Fruit fly (Drosophila melanogaster) whole organism, embryonic: ENCODE data around the gene 14-3-3epsilon.

Source experiments
- Antp ChIP-seq: fragments of 200-800 bp; sonication (Bioruptor generic); optimal IDR thresholded peaks from 3 replicates; lab custom pipeline; 2016; ENCODE audit warnings: missing biosample characterization, missing genetic modification characterization
- B-H1 ChIP-seq: fragments of 200-800 bp; sonication (Bioruptor generic); IDR thresholded peaks from 3 replicates; pipeline ENCODE4 v1.3.6; 2022; ENCODE audit warnings: missing biosample characterization, missing genetic modification characterization
- CG1024 ChIP-seq: fragments of 200-800 bp; sonication (Bioruptor generic); IDR thresholded peaks from 2 replicates; pipeline ENCODE4 v1.3.6; 2022; ENCODE audit warnings: missing biosample characterization, missing genetic modification characterization
- CG11085 ChIP-seq: fragments of 200-800 bp; sonication (Bioruptor generic); IDR thresholded peaks from 2 replicates; pipeline ENCODE4 v1.3.6; 2022; ENCODE audit warnings: missing biosample characterization, missing genetic modification characterization
- CG1233 ChIP-seq: fragments of 200-800 bp; sonication (Bioruptor generic); optimal IDR thresholded peaks from 4 replicates; lab custom pipeline; 2018; ENCODE audit warnings: missing biosample characterization, mild to moderate bottlenecking, missing genetic modification characterization
- CG14441 ChIP-seq: fragments of 200-800 bp; sonication (Bioruptor generic); IDR thresholded peaks from 2 replicates; pipeline ENCODE4 v1.3.6; 2022; ENCODE audit warnings: missing biosample characterization, missing genetic modification characterization
- CG15514 ChIP-seq: fragments of 200-800 bp; sonication (Bioruptor generic); optimal IDR thresholded peaks from 3 replicates; lab custom pipeline; 2017; ENCODE audit warnings: missing biosample characterization, missing genetic modification characterization, mild to moderate bottlenecking, moderate library complexity, missing genetic modification reagents
- CG15601 ChIP-seq: fragments of 200-800 bp; sonication (Bioruptor generic); optimal IDR thresholded peaks from 3 replicates; lab custom pipeline; 2019; ENCODE audit warnings: missing biosample characterization, mild to moderate bottlenecking, missing genetic modification characterization, moderate library complexity
- CG15696 ChIP-seq: fragments of 200-800 bp; sonication (Bioruptor generic); optimal IDR thresholded peaks from 2 replicates; lab custom pipeline; 2019; ENCODE audit warnings: missing biosample characterization, mild to moderate bottlenecking, missing genetic modification characterization, moderate library complexity
- CG17802 ChIP-seq: fragments of 200-800 bp; sonication (Bioruptor generic); optimal IDR thresholded peaks from 2 replicates; lab custom pipeline; 2018; ENCODE audit warnings: missing biosample characterization, mild to moderate bottlenecking, missing genetic modification characterization, moderate library complexity
- CG17912 ChIP-seq: fragments of 200-800 bp; sonication (Bioruptor generic); optimal IDR thresholded peaks from 2 replicates; lab custom pipeline; 2018; ENCODE audit warnings: missing biosample characterization, mild to moderate bottlenecking, missing genetic modification characterization
- CG18262 ChIP-seq: fragments of 200-800 bp; optimal IDR thresholded peaks from 3 replicates; lab custom pipeline; 2019; ENCODE audit warnings: missing biosample characterization, mild to moderate bottlenecking, missing genetic modification characterization, moderate library complexity
- CG2678 ChIP-seq: fragments of 200-800 bp; sonication (Bioruptor generic); optimal IDR thresholded peaks from 3 replicates; lab custom pipeline; 2019; ENCODE audit warnings: missing biosample characterization, mild to moderate bottlenecking, missing genetic modification characterization, moderate library complexity
- CG34376 ChIP-seq: fragments of 200-800 bp; sonication (Bioruptor generic); optimal IDR thresholded peaks from 2 replicates; lab custom pipeline; 2018; ENCODE audit warnings: missing biosample characterization, mild to moderate bottlenecking, missing genetic modification characterization
- CG3838 ChIP-seq: fragments of 200-800 bp; sonication (Bioruptor generic); optimal IDR thresholded peaks from 3 replicates; lab custom pipeline; 2016; ENCODE audit warnings: missing biosample characterization, missing genetic modification characterization
- CG4617 ChIP-seq: fragments of 200-800 bp; sonication (Bioruptor generic); optimal IDR thresholded peaks from 3 replicates; lab custom pipeline; 2016; ENCODE audit warnings: missing biosample characterization, missing genetic modification characterization, borderline replicate concordance
- CG4707 ChIP-seq: fragments of 200-800 bp; sonication (Bioruptor generic); optimal IDR thresholded peaks from 2 replicates; lab custom pipeline; 2018; ENCODE audit warnings: missing biosample characterization, mild to moderate bottlenecking, missing genetic modification characterization, moderate library complexity
- CG6854 ChIP-seq: fragments of 200-800 bp; sonication (Bioruptor generic); optimal IDR thresholded peaks from 3 replicates; lab custom pipeline; 2017; ENCODE audit warnings: missing biosample characterization, mild to moderate bottlenecking, missing genetic modification characterization
- CG7556 ChIP-seq: fragments of 200-800 bp; sonication (Bioruptor generic); optimal IDR thresholded peaks from 2 replicates; lab custom pipeline; 2017; ENCODE audit warnings: missing biosample characterization, mild to moderate bottlenecking, missing genetic modification characterization
- CG7745 ChIP-seq: fragments of 200-800 bp; sonication (Bioruptor generic); optimal IDR thresholded peaks from 2 replicates; lab custom pipeline; 2018; ENCODE audit warnings: missing biosample characterization, mild to moderate bottlenecking, missing genetic modification characterization, moderate library complexity
- CG7963 ChIP-seq: fragments of 200-800 bp; sonication (Bioruptor generic); IDR thresholded peaks from 3 replicates; pipeline ENCODE4 v1.3.6; 2022; ENCODE audit warnings: missing biosample characterization, missing genetic modification characterization; ENCODE audit not compliant: partially characterized antibody
- CG8359 ChIP-seq: fragments of 200-800 bp; sonication (Bioruptor generic); optimal IDR thresholded peaks from 2 replicates; lab custom pipeline; 2017; ENCODE audit warnings: missing biosample characterization, mild to moderate bottlenecking, missing genetic modification characterization, borderline replicate concordance
- CG8478 ChIP-seq: fragments of >200 bp; optimal IDR thresholded peaks from 2 replicates; lab custom pipeline; 2018
- CG8924 ChIP-seq: fragments of 200-800 bp; optimal IDR thresholded peaks from 3 replicates; lab custom pipeline; 2019; ENCODE audit warnings: missing biosample characterization, mild to moderate bottlenecking, missing genetic modification characterization, moderate library complexity
- CG9817 ChIP-seq: fragments of 200-800 bp; sonication (Bioruptor generic); optimal IDR thresholded peaks from 2 replicates; lab custom pipeline; 2018; ENCODE audit warnings: missing biosample characterization, mild to moderate bottlenecking, missing genetic modification characterization, moderate library complexity
- CG9876 ChIP-seq: fragments of 200-800 bp; sonication (Bioruptor generic); optimal IDR thresholded peaks from 2 replicates; lab custom pipeline; 2016; ENCODE audit warnings: missing biosample characterization, missing genetic modification characterization
- Camta ChIP-seq: fragments of 200-800 bp; sonication (Bioruptor generic); optimal IDR thresholded peaks from 2 replicates; lab custom pipeline; 2016; ENCODE audit warnings: missing biosample characterization, missing genetic modification characterization
- Dbx ChIP-seq: fragments of 200-800 bp; sonication (Bioruptor generic); IDR thresholded peaks from 3 replicates; pipeline ENCODE4 v1.3.6; 2022; ENCODE audit warnings: missing biosample characterization, missing genetic modification characterization
- Drgx ChIP-seq: fragments of 200-800 bp; sonication (Bioruptor generic); IDR thresholded peaks from 2 replicates; pipeline ENCODE4 v1.3.6; 2022; ENCODE audit warnings: missing biosample characterization, missing genetic modification characterization
- Ets97D ChIP-seq: fragments of 200-800 bp; sonication (Bioruptor generic); optimal IDR thresholded peaks from 3 replicates; lab custom pipeline; 2016; ENCODE audit warnings: missing biosample characterization, missing genetic modification characterization
- HHEX ChIP-seq: fragments of 200-800 bp; sonication (Bioruptor generic); optimal IDR thresholded peaks from 3 replicates; lab custom pipeline; 2017; ENCODE audit warnings: missing biosample characterization, mild to moderate bottlenecking, missing genetic modification characterization, missing genetic modification reagents
- Hey ChIP-seq: fragments of 200-800 bp; sonication (Bioruptor generic); optimal IDR thresholded peaks from 3 replicates; lab custom pipeline; 2018; ENCODE audit warnings: missing biosample characterization, mild to moderate bottlenecking, missing genetic modification characterization
- Max ChIP-seq: fragments of 200-800 bp; sonication (Bioruptor generic); optimal IDR thresholded peaks from 2 replicates; lab custom pipeline; 2016; ENCODE audit warnings: missing biosample characterization, mild to moderate bottlenecking, missing genetic modification characterization
- Sry-β ChIP-seq: fragments of 200-800 bp; sonication (Bioruptor generic); optimal IDR thresholded peaks from 2 replicates; lab custom pipeline; 2018; ENCODE audit warnings: missing biosample characterization, mild to moderate bottlenecking, missing genetic modification characterization, moderate library complexity
- ase ChIP-seq: fragments of 200-800 bp; sonication (Bioruptor generic); IDR thresholded peaks from 3 replicates; pipeline ENCODE4 v1.3.6; 2022; ENCODE audit warnings: missing biosample characterization, missing genetic modification characterization
- bcd ChIP-seq: fragments of 200-800 bp; sonication (Bioruptor generic); optimal IDR thresholded peaks from 2 replicates; lab custom pipeline; 2017; ENCODE audit warnings: missing biosample characterization, mild to moderate bottlenecking, missing genetic modification characterization
- br ChIP-seq: fragments of >200 bp; optimal IDR thresholded peaks from 2 replicates; lab custom pipeline; 2017
- btn ChIP-seq: fragments of 200-800 bp; sonication (Bioruptor generic); optimal IDR thresholded peaks from 2 replicates; lab custom pipeline; 2016; ENCODE audit warnings: missing biosample characterization, missing genetic modification characterization
- ci ChIP-seq: fragments of 200-800 bp; sonication (Bioruptor generic); IDR thresholded peaks from 3 replicates; pipeline ENCODE4 v1.3.6; 2022; ENCODE audit warnings: missing biosample characterization, missing genetic modification characterization
- cwo ChIP-seq: fragments of 200-800 bp; sonication (Bioruptor generic); optimal IDR thresholded peaks from 3 replicates; lab custom pipeline; 2017; ENCODE audit warnings: missing biosample characterization, missing genetic modification characterization, mild to moderate bottlenecking, moderate library complexity, missing genetic modification reagents
- danr ChIP-seq: fragments of 200-800 bp; sonication (Bioruptor generic); IDR thresholded peaks from 2 replicates; pipeline ENCODE4 v1.3.6; 2022; ENCODE audit warnings: missing biosample characterization, missing genetic modification characterization
- disco-r ChIP-seq: fragments of 200-800 bp; sonication (Bioruptor generic); optimal IDR thresholded peaks from 2 replicates; lab custom pipeline; 2016; ENCODE audit warnings: missing biosample characterization, missing genetic modification characterization
- dpn ChIP-seq, 2 experiments: fragments of 200-800 bp; sonication (Bioruptor generic); optimal IDR thresholded peaks; 3 replicates each; lab custom pipeline; 2016; ENCODE audit warnings: missing biosample characterization in 2 of 2, missing genetic modification characterization in 2 of 2
- fd102C ChIP-seq: fragments of 200-800 bp; sonication (Bioruptor generic); optimal IDR thresholded peaks from 2 replicates; lab custom pipeline; 2018; ENCODE audit warnings: missing biosample characterization, mild to moderate bottlenecking, missing genetic modification characterization, moderate library complexity
- fu2 ChIP-seq: fragments of 200-800 bp; sonication (Bioruptor generic); optimal IDR thresholded peaks from 2 replicates; lab custom pipeline; 2016; ENCODE audit warnings: missing biosample characterization, missing genetic modification characterization
- gem ChIP-seq: fragments of 200-800 bp; sonication (Bioruptor generic); optimal IDR thresholded peaks from 2 replicates; lab custom pipeline; 2019; ENCODE audit warnings: missing biosample characterization, mild to moderate bottlenecking, missing genetic modification characterization, moderate library complexity
- jumu ChIP-seq: fragments of 200-800 bp; sonication (Bioruptor generic); optimal IDR thresholded peaks from 3 replicates; lab custom pipeline; 2016; ENCODE audit warnings: missing biosample characterization, missing genetic modification characterization
- pnt ChIP-seq: fragments of 200-800 bp; sonication (Bioruptor generic); optimal IDR thresholded peaks from 3 replicates; lab custom pipeline; 2016; ENCODE audit warnings: missing biosample characterization, missing genetic modification characterization
- repo ChIP-seq: fragments of 200-800 bp; sonication (Bioruptor generic); optimal IDR thresholded peaks from 2 replicates; lab custom pipeline; 2016; ENCODE audit warnings: missing biosample characterization, missing genetic modification characterization
- salm ChIP-seq: fragments of 200-800 bp; sonication (Bioruptor generic); optimal IDR thresholded peaks from 2 replicates; lab custom pipeline; 2018; ENCODE audit warnings: missing biosample characterization, mild to moderate bottlenecking, missing genetic modification characterization
- sob ChIP-seq: fragments of 200-800 bp; sonication (Bioruptor generic); IDR thresholded peaks from 2 replicates; pipeline ENCODE4 v1.3.6; 2022; ENCODE audit warnings: missing biosample characterization, missing genetic modification characterization

The 14-3-3epsilon gene

dm6 chr3R:18220211-18220749 lies 22.1 kb upstream of the 14-3-3epsilon start, which contains the start of the genes CG7988 and CG7183 (continued):
- TF ChIP-seq CG8359 (GFP tag; lab: Kevin White, UChicago) = peak; percentile 80
- TF ChIP-seq disco-r = peak; percentile 95
- TF ChIP-seq CG17802 (tag; lab: Kevin White, UChicago) = peak; percentile 86
- peak; percentile 88 for TF ChIP-seq Antp
- peak; percentile 98 for TF ChIP-seq ase
- peak; percentile 99 for TF ChIP-seq CG18262 (tag; lab: Kevin White, UChicago)
- TF ChIP-seq CG4617 (GFP tag; lab: Kevin White, UChicago) = peak; percentile 98
- peak; percentile 89 for TF ChIP-seq CG9876 (GFP tag; lab: Kevin White, UChicago)
- peak; percentile 78 for TF ChIP-seq btn (GFP tag; lab: Kevin White, UChicago)
- peak; percentile 96 for TF ChIP-seq danr
- TF ChIP-seq CG7556 (GFP tag; lab: Kevin White, UChicago) = peak; percentile 97
- TF ChIP-seq CG15601 (tag; lab: Kevin White, UChicago) = peak; percentile 98
- peak; percentile 94 for TF ChIP-seq CG1024 (GFP tag; lab: Robert Waterston, UW)
- TF ChIP-seq B-H1 = peak; percentile 98
- TF ChIP-seq CG11085 (GFP tag; lab: Robert Waterston, UW) = peak; percentile 97
- TF ChIP-seq cwo (GFP tag; lab: Kevin White, UChicago) = peak; percentile 90
- TF ChIP-seq br (lab: Kevin White, UChicago) = no peak
- peak; percentile 88 for TF ChIP-seq CG34376
- peak; percentile 96 for TF ChIP-seq CG1233 (GFP tag; lab: Kevin White, UChicago)
- peak; percentile 89 for TF ChIP-seq CG4707 (GFP tag; lab: Kevin White, UChicago)
- TF ChIP-seq CG3838 (GFP tag; lab: Kevin White, UChicago) = peak; percentile 94
- TF ChIP-seq repo (GFP tag; lab: Kevin White, UChicago) = peak; percentile 88
- peak; percentile 96 for TF ChIP-seq Camta (GFP tag; lab: Kevin White, UChicago)
- no peak for TF ChIP-seq CG7963 (GFP tag; lab: Robert Waterston, UW)
- peak; percentile 95 for TF ChIP-seq pnt
- peak; percentile 98 for TF ChIP-seq Dbx
- TF ChIP-seq ci (GFP tag; lab: Robert Waterston, UW) = peak; percentile 97
- peak; percentile 98 for TF ChIP-seq CG2678 (tag; lab: Kevin White, UChicago)
- peak; percentile 83 for TF ChIP-seq Ets97D
- TF ChIP-seq CG14441 (GFP tag; lab: Robert Waterston, UW) = peak; percentile 98
- no peak for TF ChIP-seq CG8478 (lab: Kevin White, UChicago)
- peak; percentile 97 for TF ChIP-seq salm (tag; lab: Kevin White, UChicago)
- peak; percentile 90 for TF ChIP-seq CG7745 (tag; lab: Kevin White, UChicago)
- TF ChIP-seq Sry-β (GFP tag; lab: Kevin White, UChicago) = peak; percentile 65
- TF ChIP-seq CG15514 = peak; percentile 85
- peak; percentile 99 for TF ChIP-seq sob (GFP tag; lab: Robert Waterston, UW)
- TF ChIP-seq HHEX (GFP tag; lab: Kevin White, UChicago) = peak; percentile 92
- peak; percentile 96 to 99 for TF ChIP-seq dpn (GFP tag; optimal IDR thresholded peaks at IDR 0.05; lab: Kevin White, UChicago)
- peak; percentile 100 for TF ChIP-seq gem
- peak; percentile 83 for TF ChIP-seq CG17912 (GFP tag; lab: Kevin White, UChicago)
- TF ChIP-seq fu2 (GFP tag; lab: Kevin White, UChicago) = peak; percentile 92
- peak; percentile 96 for TF ChIP-seq Max (GFP tag; lab: Kevin White, UChicago)
- TF ChIP-seq CG8924 (tag; lab: Kevin White, UChicago) = peak; percentile 98
- peak; percentile 98 for TF ChIP-seq Drgx (GFP tag; lab: Robert Waterston, UW)
- TF ChIP-seq CG9817 (tag; lab: Kevin White, UChicago) = peak; percentile 98
- peak; percentile 95 for TF ChIP-seq fd102C (GFP tag; lab: Kevin White, UChicago)
- TF ChIP-seq bcd = peak; percentile 96
- TF ChIP-seq CG6854 (GFP tag; lab: Kevin White, UChicago) = peak; percentile 79
- no peak for TF ChIP-seq Hey (tag; lab: Kevin White, UChicago)
- TF ChIP-seq jumu (GFP tag; lab: Kevin White, UChicago) = peak; percentile 93
- peak; percentile 97 for TF ChIP-seq CG15696 (tag; lab: Kevin White, UChicago)
